Worm (Caenorhabditis elegans): ENCODE measurements around the gene srbc-67.

The srbc-67 gene

ce11 chrV:3581643-3582042, 40.6 kb upstream of the srbc-67 start:
- TF ChIP-seq ama-1 (optimal IDR thresholded peaks at IDR 0.05): no peak
- no peak for TF ChIP-seq B0310.2 (tag; optimal IDR thresholded peaks at IDR 0.05)
- TF ChIP-seq ceh-36 (tag; optimal IDR thresholded peaks at IDR 0.05): no peak
- no peak for TF ChIP-seq tra-4 (tag; optimal IDR thresholded peaks at IDR 0.05)
- TF ChIP-seq hmg-4 (GFP tag; optimal IDR thresholded peaks at IDR 0.05): no peak
- TF ChIP-seq flt-1 (GFP tag; IDR thresholded peaks at IDR 0.05): no peak
- TF ChIP-seq ceh-13 (GFP tag; optimal IDR thresholded peaks at IDR 0.05): no peak
- no peak for TF ChIP-seq F13C5.2 (tag; optimal IDR thresholded peaks at IDR 0.05)
- TF ChIP-seq tbx-11 (GFP tag; IDR thresholded peaks at IDR 0.05): no peak
- TF ChIP-seq tbx-37 (GFP tag; conservative IDR thresholded peaks at IDR 0.05): no peak
- no peak for TF ChIP-seq pes-1 (GFP tag; IDR thresholded peaks at IDR 0.05)
- no peak for TF ChIP-seq scrt-1 (GFP tag; IDR thresholded peaks at IDR 0.05)

- TF ChIP-seq flt-1 (GFP tag; IDR thresholded peaks at IDR 0.05): no peak
- no peak for TF ChIP-seq pes-1 (GFP tag; IDR thresholded peaks at IDR 0.05)
- TF ChIP-seq tbx-37 (GFP tag; conservative IDR thresholded peaks at IDR 0.05): no peak
- TF ChIP-seq hnd-1 (tag; optimal IDR thresholded peaks at IDR 0.05): no peak
- no peak for TF ChIP-seq ama-1 (optimal IDR thresholded peaks at IDR 0.05)
- TF ChIP-seq tbx-11 (GFP tag; IDR thresholded peaks at IDR 0.05): no peak
- TF ChIP-seq hmg-4 (GFP tag; optimal IDR thresholded peaks at IDR 0.05): no peak
- TF ChIP-seq aly-1 (tag; optimal IDR thresholded peaks at IDR 0.05): no peak
- no peak for TF ChIP-seq ets-7 (tag; optimal IDR thresholded peaks at IDR 0.05)
- TF ChIP-seq B0310.2 (tag; optimal IDR thresholded peaks at IDR 0.05): no peak
These were observed 40.0 kb upstream of the srbc-67 start for ce11 chrV:3581034-3581433.

- TF ChIP-seq F13C5.2 (tag; optimal IDR thresholded peaks at IDR 0.05) (no peak), flt-1 (GFP tag; IDR thresholded peaks at IDR 0.05) (no peak), ceh-36 (tag; optimal IDR thresholded peaks at IDR 0.05) (no peak), ceh-13 (GFP tag; optimal IDR thresholded peaks at IDR 0.05) (no peak), B0310.2 (tag; optimal IDR thresholded peaks at IDR 0.05) (no peak), hmbx-1 (tag; optimal IDR thresholded peaks at IDR 0.05) (no peak), tbx-37 (GFP tag; conservative IDR thresholded peaks at IDR 0.05) (no peak), sea-1 (GFP tag; conservative IDR thresholded peaks at IDR 0.05) (no peak), hmg-4 (GFP tag; optimal IDR thresholded peaks at IDR 0.05) (no peak)
These were observed 39.4 kb upstream of the srbc-67 start for ce11 chrV:3580385-3580784.

ce11 chrV:3579795-3580194, 38.8 kb upstream of the srbc-67 start:
- TF ChIP-seq hnd-1 (tag; optimal IDR thresholded peaks at IDR 0.05) (no peak), ets-7 (tag; optimal IDR thresholded peaks at IDR 0.05) (no peak), hmbx-1 (tag; optimal IDR thresholded peaks at IDR 0.05) (no peak), ama-1 (optimal IDR thresholded peaks at IDR 0.05) (no peak), sea-1 (GFP tag; conservative IDR thresholded peaks at IDR 0.05) (no peak), ceh-13 (GFP tag; optimal IDR thresholded peaks at IDR 0.05) (no peak), hmg-4 (GFP tag; optimal IDR thresholded peaks at IDR 0.05) (no peak), pes-1 (GFP tag; IDR thresholded peaks at IDR 0.05) (no peak), flt-1 (GFP tag; IDR thresholded peaks at IDR 0.05) (no peak), tbx-11 (GFP tag; IDR thresholded peaks at IDR 0.05) (no peak), tbx-37 (GFP tag; conservative IDR thresholded peaks at IDR 0.05) (no peak), scrt-1 (GFP tag; IDR thresholded peaks at IDR 0.05) (no peak), F13C5.2 (tag; optimal IDR thresholded peaks at IDR 0.05) (no peak), ceh-36 (tag; optimal IDR thresholded peaks at IDR 0.05) (no peak), tra-4 (tag; optimal IDR thresholded peaks at IDR 0.05) (no peak), aly-1 (tag; optimal IDR thresholded peaks at IDR 0.05) (no peak), B0310.2 (tag; optimal IDR thresholded peaks at IDR 0.05) (no peak)

- TF ChIP-seq hmbx-1 (tag; optimal IDR thresholded peaks at IDR 0.05): no peak
- no peak for TF ChIP-seq tra-4 (tag; optimal IDR thresholded peaks at IDR 0.05)
- no peak for TF ChIP-seq scrt-1 (GFP tag; IDR thresholded peaks at IDR 0.05)
- TF ChIP-seq sea-1 (GFP tag; conservative IDR thresholded peaks at IDR 0.05): no peak
- TF ChIP-seq flt-1 (GFP tag; IDR thresholded peaks at IDR 0.05): no peak
- no peak for TF ChIP-seq F13C5.2 (tag; optimal IDR thresholded peaks at IDR 0.05)
- no peak for TF ChIP-seq ceh-36 (tag; optimal IDR thresholded peaks at IDR 0.05)
- no peak for TF ChIP-seq ets-7 (tag; optimal IDR thresholded peaks at IDR 0.05)
- no peak for TF ChIP-seq B0310.2 (tag; optimal IDR thresholded peaks at IDR 0.05)
- no peak for TF ChIP-seq ama-1 (optimal IDR thresholded peaks at IDR 0.05)
- TF ChIP-seq ceh-13 (GFP tag; optimal IDR thresholded peaks at IDR 0.05): no peak
These were observed 38.2 kb upstream of the srbc-67 start for ce11 chrV:3579248-3579647.

- TF ChIP-seq ets-7 (tag; optimal IDR thresholded peaks at IDR 0.05) (no peak), hmbx-1 (tag; optimal IDR thresholded peaks at IDR 0.05) (no peak), scrt-1 (GFP tag; IDR thresholded peaks at IDR 0.05) (no peak), tbx-37 (GFP tag; conservative IDR thresholded peaks at IDR 0.05) (no peak), hnd-1 (tag; optimal IDR thresholded peaks at IDR 0.05) (no peak), F13C5.2 (tag; optimal IDR thresholded peaks at IDR 0.05) (no peak), B0310.2 (tag; optimal IDR thresholded peaks at IDR 0.05) (no peak), pes-1 (GFP tag; IDR thresholded peaks at IDR 0.05) (no peak), ceh-13 (GFP tag; optimal IDR thresholded peaks at IDR 0.05) (no peak)
These were observed 37.8 kb upstream of the srbc-67 start, which contains the start of gene pygl-1 for ce11 chrV:3578813-3579212. Gene pygl-1, plus strand, starts transcription at chrV:3579023.

ce11 chrV:3575759-3576158, 34.7 kb upstream of the srbc-67 start, which contains the start of gene grl-27:
Gene grl-27, minus strand, starts transcription at chrV:3575859.
- TF ChIP-seq hmbx-1 (tag; optimal IDR thresholded peaks at IDR 0.05): no peak
- TF ChIP-seq tra-4 (tag; optimal IDR thresholded peaks at IDR 0.05): no peak
- no peak for TF ChIP-seq pes-1 (GFP tag; IDR thresholded peaks at IDR 0.05)
- no peak for TF ChIP-seq sea-1 (GFP tag; conservative IDR thresholded peaks at IDR 0.05)
- no peak for TF ChIP-seq B0310.2 (tag; optimal IDR thresholded peaks at IDR 0.05)
- TF ChIP-seq hmg-4 (GFP tag; optimal IDR thresholded peaks at IDR 0.05): no peak
- no peak for TF ChIP-seq F13C5.2 (tag; optimal IDR thresholded peaks at IDR 0.05)
- TF ChIP-seq tbx-37 (GFP tag; conservative IDR thresholded peaks at IDR 0.05): no peak
- TF ChIP-seq ceh-36 (tag; optimal IDR thresholded peaks at IDR 0.05): no peak
- TF ChIP-seq ceh-13 (GFP tag; optimal IDR thresholded peaks at IDR 0.05): no peak
- no peak for TF ChIP-seq ets-7 (tag; optimal IDR thresholded peaks at IDR 0.05)
- no peak for TF ChIP-seq tbx-11 (GFP tag; IDR thresholded peaks at IDR 0.05)
- no peak for TF ChIP-seq flt-1 (GFP tag; IDR thresholded peaks at IDR 0.05)
- no peak for TF ChIP-seq ama-1 (optimal IDR thresholded peaks at IDR 0.05)
- TF ChIP-seq scrt-1 (GFP tag; IDR thresholded peaks at IDR 0.05): no peak
- no peak for TF ChIP-seq aly-1 (tag; optimal IDR thresholded peaks at IDR 0.05)

Measured in whole organism, early embryonic.